Worm (Caenorhabditis elegans) whole organism, midembryonic: ENCODE data around the gene tag-191.

ENCODE experiments used
- T22C8.4 ChIP-seq: fragments of 200-800 bp; sonication (Bioruptor generic); IDR thresholded peaks from 2 replicates; pipeline ENCODE4 v1.3.6; 2022; ENCODE audit warnings: missing genetic modification characterization, missing compliant biosample characterization
- flt-1 ChIP-seq: fragments of 200-800 bp; sonication (Bioruptor generic); IDR thresholded peaks from 2 replicates; pipeline ENCODE4 v1.3.6; 2022; ENCODE audit warnings: missing genetic modification characterization, missing compliant biosample characterization
- klf-2 ChIP-seq: fragments of 200-800 bp; sonication (Bioruptor generic); conservative IDR thresholded peaks from 2 replicates; pipeline ENCODE4 v1.3.6; 2022; ENCODE audit warnings: missing genetic modification reagents, missing genetic modification characterization, missing compliant biosample characterization
- med-1 ChIP-seq: sonication (generic microtip); optimal IDR thresholded peaks from 2 replicates; lab custom pipeline; 2017; ENCODE audit warnings: missing genetic modification characterization, mild to moderate bottlenecking, missing compliant biosample characterization, antibody characterized with exemption, missing genetic modification reagents; ENCODE audit not compliant: insufficient read depth
- ref-1 ChIP-seq: fragments of 200-800 bp; sonication (Bioruptor generic); conservative IDR thresholded peaks from 2 replicates; pipeline ENCODE4 v1.3.6; 2022; ENCODE audit warnings: missing genetic modification reagents, missing genetic modification characterization, missing compliant biosample characterization
- tab-1 ChIP-seq: fragments of 200-800 bp; sonication (Bioruptor generic); IDR thresholded peaks from 2 replicates; pipeline ENCODE4 v1.3.6; 2022; ENCODE audit warnings: missing genetic modification characterization, missing compliant biosample characterization
- ztf-23 ChIP-seq: fragments of 200-800 bp; sonication (Bioruptor generic); IDR thresholded peaks from 2 replicates; pipeline ENCODE4 v1.3.6; 2022; ENCODE audit warnings: missing genetic modification reagents, missing genetic modification characterization, missing compliant biosample characterization
- ztf-29 ChIP-seq: fragments of 200-800 bp; sonication (Bioruptor generic); IDR thresholded peaks from 2 replicates; pipeline ENCODE4 v1.3.6; 2022; ENCODE audit warnings: missing genetic modification reagents, missing genetic modification characterization, missing compliant biosample characterization

DNA sequence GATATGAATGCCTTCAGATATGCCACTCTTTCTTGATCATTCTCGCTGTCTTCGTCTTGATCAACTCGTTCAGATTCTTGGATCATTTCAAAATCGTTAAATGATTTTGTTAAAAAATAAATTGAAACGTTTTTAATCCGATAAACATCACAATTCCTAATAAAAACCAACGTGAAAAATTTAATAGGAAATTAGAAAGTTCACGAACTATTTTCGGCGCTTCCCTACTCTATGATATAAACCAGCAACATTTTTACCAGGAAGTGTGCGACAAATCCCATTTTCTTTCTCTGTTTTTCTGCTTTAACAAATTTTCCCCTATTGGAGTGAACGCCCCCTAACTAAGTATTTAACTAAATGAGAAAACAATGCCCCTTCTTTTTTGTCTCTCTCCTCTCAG lies 49.2 kb upstream of the tag-191 start, which contains the start of gene Y40H4A.2:
- TF ChIP-seq ref-1 (no peak), med-1 (GFP tag; lab: Kevin White, UChicago) (no peak), flt-1 (GFP tag; lab: Robert Waterston, UW) (no peak), ztf-29 (no peak), T22C8.4 (GFP tag; lab: Robert Waterston, UW) (no peak), tab-1 (GFP tag; lab: Robert Waterston, UW) (no peak), ztf-23 (GFP tag; lab: Robert Waterston, UW) (no peak), klf-2 (GFP tag; lab: Robert Waterston, UW) (no peak)
